Worm (Caenorhabditis elegans): ENCODE data around the gene Y42H9AR.5.

DNA sequence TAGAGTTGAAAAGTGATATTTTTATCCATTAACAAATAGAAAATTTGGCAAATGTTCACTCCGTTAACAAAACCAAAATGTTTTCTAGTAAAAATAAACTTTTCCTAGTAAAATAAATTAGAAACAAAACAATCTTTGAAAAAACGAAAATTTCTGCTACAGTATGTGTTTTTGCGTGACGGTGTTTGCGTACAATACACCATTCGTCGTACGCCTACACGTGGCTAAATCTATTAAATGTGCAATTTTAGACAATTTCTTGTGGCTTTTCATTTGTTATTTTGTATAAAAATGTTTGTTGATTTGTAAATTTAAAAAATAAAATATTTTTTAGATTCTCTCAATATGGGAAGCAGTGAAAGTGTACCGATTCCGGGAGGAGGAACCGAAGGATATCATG, 10.8 kb downstream of the Y42H9AR.5 start, which contains the start of gene Y42H9AR.1:
- no peak for TF ChIP-seq fkh-10 (GFP tag; optimal IDR thresholded peaks at IDR 0.05)
- no peak for TF ChIP-seq ceh-31 (tag; optimal IDR thresholded peaks at IDR 0.05)
- no peak for TF ChIP-seq ama-1 (optimal IDR thresholded peaks at IDR 0.05)
- no peak for TF ChIP-seq ahr-1 (tag; optimal IDR thresholded peaks at IDR 0.05)
- TF ChIP-seq elt-2 (tag; optimal IDR thresholded peaks at IDR 0.05): no peak
- no peak for TF ChIP-seq tbx-2 (tag; optimal IDR thresholded peaks at IDR 0.05)
- TF ChIP-seq ets-4 (tag; optimal IDR thresholded peaks at IDR 0.05): no peak
- TF ChIP-seq nhr-11 (tag; optimal IDR thresholded peaks at IDR 0.05): no peak
- no peak for TF ChIP-seq fkh-6 (tag; optimal IDR thresholded peaks at IDR 0.05)
- TF ChIP-seq K02D7.2 (tag; optimal IDR thresholded peaks at IDR 0.05): no peak
- TF ChIP-seq ceh-9 (tag; optimal IDR thresholded peaks at IDR 0.05): no peak
- TF ChIP-seq ref-2 (tag; optimal IDR thresholded peaks at IDR 0.05): no peak
